Fruit fly (Drosophila melanogaster) whole organism, embryonic: ENCODE measurements around the gene CG34251.

ENCODE experiments used
- Asciz ChIP-seq: fragments of 200-800 bp; sonication (Bioruptor generic); optimal IDR thresholded peaks from 2 replicates; lab custom pipeline; 2017; ENCODE audit warnings: missing biosample characterization, mild to moderate bottlenecking, missing genetic modification characterization, missing genetic modification reagents
- B-H2 ChIP-seq: fragments of 200-800 bp; sonication (Bioruptor generic); optimal IDR thresholded peaks from 2 replicates; lab custom pipeline; 2018; ENCODE audit warnings: missing biosample characterization, mild to moderate bottlenecking, missing genetic modification characterization
- CG10565 ChIP-seq: fragments of 200-800 bp; sonication (Bioruptor generic); optimal IDR thresholded peaks from 3 replicates; lab custom pipeline; 2016; ENCODE audit warnings: missing biosample characterization, mild to moderate bottlenecking, missing genetic modification characterization
- CG10979 ChIP-seq: fragments of 200-800 bp; sonication (Bioruptor generic); optimal IDR thresholded peaks from 2 replicates; lab custom pipeline; 2018; ENCODE audit warnings: missing biosample characterization, mild to moderate bottlenecking, missing genetic modification characterization, moderate library complexity
- CG11723 ChIP-seq: fragments of 200-800 bp; sonication (Bioruptor generic); optimal IDR thresholded peaks from 2 replicates; lab custom pipeline; 2017; ENCODE audit warnings: missing biosample characterization, mild to moderate bottlenecking, missing genetic modification characterization
- CG12104 ChIP-seq: fragments of 200-800 bp; sonication (Bioruptor generic); optimal IDR thresholded peaks from 3 replicates; lab custom pipeline; 2016; ENCODE audit warnings: missing biosample characterization, missing genetic modification characterization
- CG14667 ChIP-seq: fragments of 200-800 bp; sonication (Bioruptor generic); IDR thresholded peaks from 2 replicates; pipeline ENCODE4 v1.3.6; 2022; ENCODE audit warnings: missing biosample characterization, missing genetic modification characterization
- CG17328 ChIP-seq: fragments of 200-800 bp; sonication (Bioruptor generic); IDR thresholded peaks from 2 replicates; pipeline ENCODE4 v1.3.6; 2022; ENCODE audit warnings: missing biosample characterization, missing genetic modification characterization
- CG17829 ChIP-seq: fragments of 200-800 bp; optimal IDR thresholded peaks from 2 replicates; lab custom pipeline; 2019; ENCODE audit warnings: missing biosample characterization, mild to moderate bottlenecking, missing genetic modification characterization, moderate library complexity
- CG2202 ChIP-seq: fragments of 200-800 bp; sonication (Bioruptor generic); optimal IDR thresholded peaks from 2 replicates; lab custom pipeline; 2018; ENCODE audit warnings: missing biosample characterization, mild to moderate bottlenecking, missing genetic modification characterization
- CG2889 ChIP-seq: fragments of 200-800 bp; sonication (Bioruptor generic); IDR thresholded peaks from 3 replicates; pipeline ENCODE4 v1.3.6; 2022; ENCODE audit warnings: missing biosample characterization, missing genetic modification characterization
- CG30431 ChIP-seq: fragments of 200-800 bp; sonication (Bioruptor generic); optimal IDR thresholded peaks from 2 replicates; lab custom pipeline; 2017; ENCODE audit warnings: missing biosample characterization, missing genetic modification characterization
- CG3065 ChIP-seq: fragments of 200-800 bp; sonication (Bioruptor generic); optimal IDR thresholded peaks from 2 replicates; lab custom pipeline; 2016; ENCODE audit warnings: missing biosample characterization, missing genetic modification characterization
- CG3995 ChIP-seq: fragments of 200-800 bp; sonication (Bioruptor generic); optimal IDR thresholded peaks from 3 replicates; lab custom pipeline; 2016; ENCODE audit warnings: missing biosample characterization, missing genetic modification characterization
- CG6689 ChIP-seq: fragments of 200-800 bp; sonication (Bioruptor generic); IDR thresholded peaks from 2 replicates; pipeline ENCODE4 v1.3.6; 2022; ENCODE audit warnings: missing biosample characterization, missing genetic modification characterization
- CG9876 ChIP-seq: fragments of 200-800 bp; sonication (Bioruptor generic); optimal IDR thresholded peaks from 2 replicates; lab custom pipeline; 2016; ENCODE audit warnings: missing biosample characterization, missing genetic modification characterization
- CG9932 ChIP-seq: fragments of 200-800 bp; sonication (Bioruptor generic); IDR thresholded peaks from 2 replicates; pipeline ENCODE4 v1.3.6; 2022; ENCODE audit warnings: missing biosample characterization, missing genetic modification characterization
- Drgx ChIP-seq: fragments of 200-800 bp; sonication (Bioruptor generic); IDR thresholded peaks from 2 replicates; pipeline ENCODE4 v1.3.6; 2022; ENCODE audit warnings: missing biosample characterization, missing genetic modification characterization
- Ets65A ChIP-seq: fragments of 200-800 bp; sonication (Bioruptor generic); peaks from one replicate; lab custom pipeline; 2016; ENCODE audit warnings: missing biosample characterization, missing genetic modification characterization
- Hr51 ChIP-seq, 2 experiments: fragments of 200-800 bp; sonication (Bioruptor generic); optimal IDR thresholded peaks; 2 replicates in 1 of 2; 3 replicates in 1 of 2; lab custom pipeline; 2016 to 2018; ENCODE audit warnings: missing biosample characterization in 2 of 2, missing genetic modification characterization in 2 of 2, mild to moderate bottlenecking in 1 of 2, moderate library complexity in 1 of 2
- Hr78 ChIP-seq, 2 experiments: fragments of 200-800 bp in 1 of 2; fragments of >200 bp in 1 of 2; sonication (Bioruptor generic) in 1 of 2; optimal IDR thresholded peaks; 2 replicates each; lab custom pipeline; 2017 to 2019; ENCODE audit warnings: missing biosample characterization in 2 of 2, missing genetic modification characterization in 2 of 2, mild to moderate bottlenecking in 1 of 2, moderate library complexity in 1 of 2
- Lhr ChIP-seq: fragments of 200-800 bp; sonication (Bioruptor generic); optimal IDR thresholded peaks from 3 replicates; lab custom pipeline; 2017; ENCODE audit warnings: mild to moderate bottlenecking, missing biosample characterization, missing genetic modification reagents, missing genetic modification characterization
- Nf-YA ChIP-seq: fragments of 200-800 bp; sonication (Bioruptor generic); IDR thresholded peaks from 2 replicates; pipeline ENCODE4 v1.3.6; 2022; ENCODE audit warnings: missing biosample characterization, missing genetic modification characterization
- Sox102F ChIP-seq: fragments of 200-800 bp; sonication (Bioruptor generic); optimal IDR thresholded peaks from 2 replicates; lab custom pipeline; 2018; ENCODE audit warnings: missing biosample characterization, mild to moderate bottlenecking, missing genetic modification characterization, moderate library complexity
- Stat92E ChIP-seq, 3 experiments: fragments of >200 bp in 2 of 3; fragments of 200-800 bp in 1 of 3; sonication (Bioruptor generic) in 1 of 3; optimal IDR thresholded peaks; 2 replicates each; lab custom pipeline; 2017 to 2019; ENCODE audit warnings: missing biosample characterization in 3 of 3, missing genetic modification characterization in 3 of 3, mild to moderate bottlenecking in 1 of 3, moderate library complexity in 1 of 3
- ash1 ChIP-seq: fragments of 200-800 bp; sonication (Bioruptor generic); optimal IDR thresholded peaks from 2 replicates; lab custom pipeline; 2018; ENCODE audit warnings: missing biosample characterization, mild to moderate bottlenecking, missing genetic modification characterization
- bowl ChIP-seq: fragments of 200-800 bp; sonication (Bioruptor generic); IDR thresholded peaks from 2 replicates; pipeline ENCODE4 v1.3.6; 2022; ENCODE audit warnings: missing biosample characterization, missing genetic modification characterization
- cas ChIP-seq: fragments of 200-800 bp; sonication (Bioruptor generic); IDR thresholded peaks from 2 replicates; pipeline ENCODE4 v1.3.6; 2022; ENCODE audit warnings: missing biosample characterization, missing genetic modification characterization
- dimm ChIP-seq: fragments of 200-800 bp; sonication (Bioruptor generic); IDR thresholded peaks from 2 replicates; pipeline ENCODE4 v1.3.6; 2022; ENCODE audit warnings: missing biosample characterization, missing genetic modification characterization
- ewg ChIP-seq: fragments of 200-800 bp; sonication (Bioruptor generic); optimal IDR thresholded peaks from 3 replicates; lab custom pipeline; 2017; ENCODE audit warnings: mild to moderate bottlenecking, missing biosample characterization, missing genetic modification reagents, missing genetic modification characterization
- fd96Cb ChIP-seq: fragments of 200-800 bp; sonication (Bioruptor generic); optimal IDR thresholded peaks from 2 replicates; lab custom pipeline; 2018; ENCODE audit warnings: missing biosample characterization, mild to moderate bottlenecking, missing genetic modification characterization, moderate library complexity
- fru ChIP-seq: fragments of >200 bp; optimal IDR thresholded peaks from 2 replicates; lab custom pipeline; 2017
- grau ChIP-seq: fragments of 200-800 bp; optimal IDR thresholded peaks from 3 replicates; lab custom pipeline; 2019; ENCODE audit warnings: missing biosample characterization, mild to moderate bottlenecking, missing genetic modification characterization, moderate library complexity
- gro ChIP-seq: fragments of 200-800 bp; sonication (Bioruptor generic); optimal IDR thresholded peaks from 2 replicates; lab custom pipeline; 2016; ENCODE audit warnings: missing biosample characterization, missing genetic modification characterization
- gsb ChIP-seq: fragments of 200-800 bp; sonication (Bioruptor generic); IDR thresholded peaks from 2 replicates; pipeline ENCODE4 v1.3.6; 2022; ENCODE audit warnings: missing biosample characterization, missing genetic modification characterization
- h ChIP-seq: fragments of >200 bp; optimal IDR thresholded peaks from 2 replicates; lab custom pipeline; 2017
- insv ChIP-seq, 2 experiments: fragments of 200-800 bp; sonication (Bioruptor generic); optimal IDR thresholded peaks; 3 replicates each; lab custom pipeline; 2016 to 2018; ENCODE audit warnings: missing biosample characterization in 2 of 2, missing genetic modification characterization in 2 of 2
- lab ChIP-seq: fragments of 200-800 bp; sonication (Bioruptor generic); optimal IDR thresholded peaks from 3 replicates; lab custom pipeline; 2017; ENCODE audit warnings: missing biosample characterization, missing genetic modification characterization, mild to moderate bottlenecking, moderate library complexity, missing genetic modification reagents
- lmd ChIP-seq: fragments of 200-800 bp; sonication (Bioruptor generic); IDR thresholded peaks from 2 replicates; pipeline ENCODE4 v1.3.6; 2022; ENCODE audit warnings: missing biosample characterization, missing genetic modification characterization
- lov ChIP-seq, 2 experiments: fragments of 200-800 bp in 1 of 2; fragments of >200 bp in 1 of 2; sonication (Bioruptor generic) in 1 of 2; IDR thresholded peaks in 1 of 2; optimal IDR thresholded peaks in 1 of 2; 2 replicates in 1 of 2; 3 replicates in 1 of 2; pipeline versions ENCODE4 v1.3.6 to Lab custom; 2017 to 2022; ENCODE audit warnings: missing biosample characterization in 1 of 2, missing genetic modification characterization in 1 of 2
- mirr ChIP-seq: fragments of 200-800 bp; sonication (Bioruptor generic); optimal IDR thresholded peaks from 3 replicates; lab custom pipeline; 2018; ENCODE audit warnings: missing biosample characterization, mild to moderate bottlenecking, missing genetic modification characterization
- nerfin-1 ChIP-seq: fragments of 200-800 bp; sonication (Bioruptor generic); optimal IDR thresholded peaks from 3 replicates; lab custom pipeline; 2019; ENCODE audit warnings: missing biosample characterization, mild to moderate bottlenecking, missing genetic modification characterization, moderate library complexity
- psq ChIP-seq: fragments of 200-800 bp; sonication (Bioruptor generic); optimal IDR thresholded peaks from 2 replicates; lab custom pipeline; 2017; ENCODE audit warnings: missing biosample characterization, missing genetic modification characterization
- repo ChIP-seq: fragments of 200-800 bp; sonication (Bioruptor generic); optimal IDR thresholded peaks from 2 replicates; lab custom pipeline; 2016; ENCODE audit warnings: missing biosample characterization, missing genetic modification characterization
- unc-4 ChIP-seq: fragments of 200-800 bp; sonication (Bioruptor generic); IDR thresholded peaks from 2 replicates; pipeline ENCODE4 v1.3.6; 2022; ENCODE audit warnings: missing biosample characterization, missing genetic modification characterization; ENCODE audit not compliant: partially characterized antibody
- unpg ChIP-seq: fragments of 200-800 bp; sonication (Bioruptor generic); optimal IDR thresholded peaks from 3 replicates; lab custom pipeline; 2018; ENCODE audit warnings: missing biosample characterization, mild to moderate bottlenecking, missing genetic modification characterization, moderate library complexity
- wor ChIP-seq: fragments of 200-800 bp; sonication (Bioruptor generic); IDR thresholded peaks from 2 replicates; pipeline ENCODE4 v1.3.6; 2022; ENCODE audit warnings: missing biosample characterization, missing genetic modification characterization

CG34251 gene

DNA sequence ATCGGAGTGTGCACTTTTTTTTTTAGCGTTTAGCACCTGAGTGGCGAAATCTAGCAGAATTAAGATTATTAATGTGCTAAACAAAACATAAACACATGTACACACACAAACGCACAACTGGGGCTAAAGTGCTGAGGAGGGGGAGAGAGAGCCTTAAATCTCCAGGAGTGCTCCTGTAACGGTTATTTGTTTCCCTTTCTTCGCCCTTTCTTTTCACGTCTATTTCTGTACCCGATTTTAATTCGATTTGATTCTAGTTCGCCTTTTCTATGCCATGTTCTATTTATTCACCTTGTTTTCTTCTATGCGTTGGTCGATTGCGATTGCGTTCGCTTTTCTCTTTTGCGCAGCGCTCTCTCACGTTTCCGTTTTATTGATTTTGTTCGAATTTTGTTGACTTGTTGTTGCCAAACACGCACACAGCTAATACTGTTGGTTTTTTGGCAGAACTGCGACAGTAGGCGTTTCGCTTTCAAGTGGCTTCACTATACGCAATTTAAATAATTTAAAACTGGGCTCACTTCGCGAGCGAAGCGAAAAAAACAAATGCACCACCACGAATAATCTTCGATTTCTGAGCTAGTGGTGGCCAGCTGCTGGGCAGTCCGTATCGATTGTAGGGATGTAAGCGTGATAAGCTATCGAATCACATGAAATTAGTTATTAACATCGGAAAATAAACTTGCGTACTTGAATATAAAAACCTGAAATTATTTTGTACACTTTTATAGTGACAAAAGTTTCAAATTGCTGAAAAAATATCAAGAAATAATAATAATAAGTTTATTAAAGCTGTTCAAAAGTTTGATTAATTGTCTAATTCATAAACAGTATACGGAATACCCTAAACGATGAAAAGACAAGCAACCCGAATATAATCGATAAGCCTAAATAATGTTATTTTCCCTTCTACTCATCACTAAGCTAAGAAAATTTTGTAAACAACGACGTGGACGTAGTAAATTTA lies 17.4 kb upstream of the CG34251 start, which contains the start of the genes Krn, Ndfip and CG7484 (continued):
- peak; percentile 98 for TF ChIP-seq Ets65A (GFP tag; lab: Kevin White, UChicago)
- peak; percentile 87 to 91 for TF ChIP-seq Hr51 (GFP tag; optimal IDR thresholded peaks at IDR 0.05; lab: Kevin White, UChicago)
- peak; percentile 68 for TF ChIP-seq gro (GFP tag; lab: Kevin White, UChicago)
- peak; percentile 86 for TF ChIP-seq fd96Cb
- TF ChIP-seq grau (tag; lab: Kevin White, UChicago) = peak; percentile 93
- TF ChIP-seq wor (GFP tag; lab: Robert Waterston, UW) = peak; percentile 62
- TF ChIP-seq CG9932 (GFP tag; lab: Robert Waterston, UW) = peak; percentile 96
- peak; percentile 88 for TF ChIP-seq Sox102F (GFP tag; lab: Kevin White, UChicago)
- peak; percentile 87 for TF ChIP-seq lmd (GFP tag; lab: Robert Waterston, UW)
- no peak for TF ChIP-seq bowl (GFP tag; lab: Robert Waterston, UW)
- TF ChIP-seq CG10565 (GFP tag; lab: Kevin White, UChicago) = no peak
- TF ChIP-seq lab (GFP tag; lab: Kevin White, UChicago) = peak; percentile 92
- TF ChIP-seq CG6689 (GFP tag; lab: Robert Waterston, UW) = peak; percentile 86
- no peak for TF ChIP-seq h (lab: Kevin White, UChicago)
- TF ChIP-seq mirr (GFP tag; lab: Kevin White, UChicago) = peak; percentile 71
- TF ChIP-seq CG3995 (GFP tag; lab: Kevin White, UChicago) = peak; percentile 92
- peak; percentile 90 for TF ChIP-seq CG12104 (GFP tag; lab: Kevin White, UChicago)
- peak; percentile 63 for TF ChIP-seq repo (GFP tag; lab: Kevin White, UChicago)
- peak; percentile 76 for TF ChIP-seq ewg (GFP tag; lab: Kevin White, UChicago)
- no peak for TF ChIP-seq dimm (GFP tag; lab: Robert Waterston, UW)
- peak; percentile 26 for TF ChIP-seq Asciz (GFP tag; lab: Kevin White, UChicago)
- TF ChIP-seq ash1 (GFP tag; lab: Kevin White, UChicago) = no peak
- TF ChIP-seq gsb (GFP tag; lab: Robert Waterston, UW) = peak; percentile 54; the same call in 1 of the 2 replicates
- peak; percentile 40; the same call in 1 of the 2 replicates for TF ChIP-seq Drgx (GFP tag; lab: Robert Waterston, UW)
- peak; percentile 66 for TF ChIP-seq Lhr (GFP tag; lab: Kevin White, UChicago)
- peak; percentile 86 for TF ChIP-seq unpg
- TF ChIP-seq Hr78 (GFP tag; optimal IDR thresholded peaks at IDR 0.05; lab: Kevin White, UChicago) = peak in 1 of 2 experiments; percentile 29
- peak; percentile 69 for TF ChIP-seq CG30431
- peak in 1 of 2 experiments; percentile 71 for TF ChIP-seq insv (GFP tag; optimal IDR thresholded peaks at IDR 0.05; lab: Kevin White, UChicago)
- TF ChIP-seq CG17829 (tag; lab: Kevin White, UChicago) = peak; percentile 92
- TF ChIP-seq B-H2 = peak; percentile 90
- peak; percentile 75 for TF ChIP-seq CG9876 (GFP tag; lab: Kevin White, UChicago)
- peak; percentile 81 for TF ChIP-seq CG17328
- peak; percentile 48 for TF ChIP-seq CG2202 (tag; lab: Kevin White, UChicago)
- TF ChIP-seq CG11723 (GFP tag; lab: Kevin White, UChicago) = peak; percentile 65
- TF ChIP-seq psq (GFP tag; lab: Kevin White, UChicago) = peak; percentile 73
- peak; percentile 84 for TF ChIP-seq CG10979 (tag; lab: Kevin White, UChicago)
- TF ChIP-seq CG14667 = peak; percentile 76
- peak; percentile 80; the same call in 2 of the 3 replicates for TF ChIP-seq CG2889 (GFP tag; lab: Robert Waterston, UW)
- peak; percentile 72 for TF ChIP-seq CG3065
- no peak for TF ChIP-seq fru (lab: Kevin White, UChicago)
- TF ChIP-seq unc-4 (GFP tag; lab: Robert Waterston, UW) = peak; percentile 96
- no peak for TF ChIP-seq Nf-YA (GFP tag; lab: Robert Waterston, UW)
- TF ChIP-seq Stat92E (GFP tag; optimal IDR thresholded peaks at IDR 0.05; lab: Kevin White, UChicago) = peak in 1 of 3 experiments; percentile 36
- TF ChIP-seq nerfin-1 (tag; lab: Kevin White, UChicago) = peak; percentile 86
- no peak for TF ChIP-seq lov (optimal IDR thresholded peaks at IDR 0.05; lab: Kevin White, UChicago)
- TF ChIP-seq lov (GFP tag; IDR thresholded peaks at IDR 0.05; lab: Robert Waterston, UW) = no peak
- TF ChIP-seq cas = peak; percentile 61; the same call in 1 of the 2 replicates
